Fruit fly (Drosophila melanogaster) S2 (cell line): ENCODE data around the gene Cap-D2.

ENCODE experiments used
- CG8478 ChIP-seq: fragments of >200 bp; optimal IDR thresholded peaks from 2 replicates; lab custom pipeline; 2018
- CTCF ChIP-seq, 2 experiments: fragments of >200 bp; optimal IDR thresholded peaks; 2 replicates each; lab custom pipeline; 2018

DNA sequence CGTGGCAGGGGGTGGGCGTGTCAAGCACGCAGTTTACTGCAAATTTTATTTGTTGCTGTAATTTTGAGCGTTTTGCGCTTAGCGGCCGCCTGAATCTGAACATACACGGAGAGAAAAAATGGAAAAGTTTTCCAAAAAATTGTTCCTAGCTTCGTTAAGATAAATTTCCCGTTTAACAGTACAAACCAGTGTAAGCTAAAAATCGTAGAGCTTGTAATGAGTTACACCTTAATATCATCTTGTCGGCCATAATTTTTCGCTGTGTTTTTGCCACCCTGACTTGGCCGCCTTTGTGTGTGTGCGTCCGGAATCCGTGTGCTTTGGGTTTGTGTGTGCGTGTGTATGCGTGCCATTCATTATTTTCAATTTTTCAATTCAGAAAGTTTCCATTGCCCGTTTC is 24.0 kb upstream of the Cap-D2 start:
- TF ChIP-seq CG8478 (no peak), CTCF (optimal IDR thresholded peaks at IDR 0.05; lab: Kevin White, UChicago) (no peak)
